Fruit fly (Drosophila melanogaster) whole organism, prepupa: Measurements from ENCODE around the gene CG17234.

Source experiments
- CG11902 ChIP-seq: fragments of 200-800 bp; sonication (Bioruptor generic); optimal IDR thresholded peaks from 3 replicates; lab custom pipeline; 2016; ENCODE audit warnings: missing biosample characterization, missing genetic modification characterization
- CG3032 ChIP-seq: fragments of 200-800 bp; optimal IDR thresholded peaks from 2 replicates; lab custom pipeline; 2019; ENCODE audit warnings: missing biosample characterization, mild to moderate bottlenecking, missing genetic modification characterization, moderate library complexity
- CG31627 ChIP-seq: fragments of 200-800 bp; sonication (Bioruptor generic); optimal IDR thresholded peaks from 3 replicates; lab custom pipeline; 2016; ENCODE audit warnings: missing biosample characterization, missing genetic modification characterization
- CG6276 ChIP-seq: fragments of 200-800 bp; sonication (Bioruptor generic); optimal IDR thresholded peaks from 2 replicates; lab custom pipeline; 2017; ENCODE audit warnings: missing biosample characterization, mild to moderate bottlenecking, missing genetic modification characterization
- CG8319 ChIP-seq: fragments of 200-800 bp; sonication (Bioruptor generic); optimal IDR thresholded peaks from 3 replicates; lab custom pipeline; 2016; ENCODE audit warnings: missing biosample characterization, missing genetic modification characterization
- CG8632 ChIP-seq: fragments of 200-800 bp; sonication (Bioruptor generic); optimal IDR thresholded peaks from 3 replicates; lab custom pipeline; 2016; ENCODE audit warnings: missing biosample characterization, missing genetic modification characterization
- CG9139 ChIP-seq: fragments of 200-800 bp; sonication (Bioruptor generic); optimal IDR thresholded peaks from 3 replicates; lab custom pipeline; 2017; ENCODE audit warnings: missing biosample characterization, mild to moderate bottlenecking, missing genetic modification characterization
- Hr38 ChIP-seq: sonication (Bioruptor generic); optimal IDR thresholded peaks from 2 replicates; lab custom pipeline; 2016; ENCODE audit warnings: missing biosample characterization, missing genetic modification characterization
- Lpt ChIP-seq: fragments of 200-800 bp; sonication (Bioruptor generic); optimal IDR thresholded peaks from 3 replicates; lab custom pipeline; 2016; ENCODE audit warnings: missing biosample characterization, missing genetic modification characterization
- Met ChIP-seq: fragments of 200-800 bp; sonication (Bioruptor generic); optimal IDR thresholded peaks from 3 replicates; lab custom pipeline; 2016; ENCODE audit warnings: missing biosample characterization, missing genetic modification characterization
- Sox102F ChIP-seq: fragments of 200-800 bp; sonication (Bioruptor generic); optimal IDR thresholded peaks from 2 replicates; lab custom pipeline; 2016; ENCODE audit warnings: missing biosample characterization, mild to moderate bottlenecking, missing genetic modification characterization
- Sox14 ChIP-seq: fragments of 200-800 bp; sonication (Bioruptor generic); optimal IDR thresholded peaks from 3 replicates; lab custom pipeline; 2016; ENCODE audit warnings: missing biosample characterization, missing genetic modification characterization
- Sox15 ChIP-seq: fragments of 200-800 bp; sonication (Bioruptor generic); optimal IDR thresholded peaks from 3 replicates; lab custom pipeline; 2016; ENCODE audit warnings: missing biosample characterization, missing genetic modification characterization
- fd59A ChIP-seq: fragments of 200-800 bp; sonication (Bioruptor generic); optimal IDR thresholded peaks from 2 replicates; lab custom pipeline; 2017; ENCODE audit warnings: missing biosample characterization, mild to moderate bottlenecking, missing genetic modification characterization, missing genetic modification reagents
- fkh ChIP-seq: fragments of 200-800 bp; sonication (Bioruptor generic); optimal IDR thresholded peaks from 3 replicates; lab custom pipeline; 2017; ENCODE audit warnings: missing biosample characterization, mild to moderate bottlenecking, missing genetic modification characterization, moderate library complexity
- salr ChIP-seq, 2 experiments: fragments of 200-800 bp; sonication (Bioruptor generic); optimal IDR thresholded peaks; 3 replicates each; lab custom pipeline; 2016 to 2018; ENCODE audit warnings: missing biosample characterization in 2 of 2, missing genetic modification characterization in 2 of 2, mild to moderate bottlenecking in 1 of 2
- vri ChIP-seq: fragments of 200-800 bp; sonication (Bioruptor generic); optimal IDR thresholded peaks from 3 replicates; lab custom pipeline; 2016; ENCODE audit warnings: missing biosample characterization, mild to moderate bottlenecking, missing genetic modification characterization

Gene CG17234

DNA sequence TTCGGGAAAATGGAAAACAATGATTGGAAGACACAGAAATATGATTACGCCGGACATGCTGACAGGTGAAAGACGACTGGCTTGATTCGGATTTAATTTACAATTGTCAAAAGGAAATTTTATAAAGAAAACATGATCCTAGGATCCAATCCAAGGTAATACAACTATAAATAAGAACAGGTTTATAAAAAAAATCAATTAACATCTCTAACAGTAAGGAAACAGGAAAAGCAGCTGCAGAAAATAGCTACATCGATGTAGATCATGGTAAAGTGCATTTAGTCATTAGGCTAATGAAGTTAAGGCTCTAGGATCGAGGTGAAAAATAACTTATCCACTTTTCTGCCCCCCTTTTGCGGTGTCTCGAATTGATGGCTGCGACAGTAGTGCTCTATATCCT, 36.5 kb downstream of the CG17234 start, which contains the start of gene CG17237:
Gene CG17237 (minus strand): TSS at position 101 of the 400 bp plus-strand sequence.
- TF ChIP-seq CG8319 (GFP tag; lab: Kevin White, UChicago) (no peak), CG31627 (GFP tag; lab: Kevin White, UChicago) (no peak), vri (GFP tag; lab: Kevin White, UChicago) (no peak), Lpt (no peak), fkh (no peak), CG3032 (tag; lab: Kevin White, UChicago) (no peak), Sox15 (GFP tag; lab: Kevin White, UChicago) (no peak), Hr38 (GFP tag; lab: Kevin White, UChicago) (no peak), Sox102F (GFP tag; lab: Kevin White, UChicago) (no peak)

- TF ChIP-seq fd59A (no peak), salr (GFP tag; optimal IDR thresholded peaks at IDR 0.05; lab: Kevin White, UChicago) (no peak), CG11902 (no peak), fkh (no peak), CG8632 (no peak)
Measured at dm6 chr2L:2290638-2291037, 37.8 kb downstream of the CG17234 start, which contains the start of gene robl22E. robl22E (minus strand) TSS chr2L:2290738.

DNA sequence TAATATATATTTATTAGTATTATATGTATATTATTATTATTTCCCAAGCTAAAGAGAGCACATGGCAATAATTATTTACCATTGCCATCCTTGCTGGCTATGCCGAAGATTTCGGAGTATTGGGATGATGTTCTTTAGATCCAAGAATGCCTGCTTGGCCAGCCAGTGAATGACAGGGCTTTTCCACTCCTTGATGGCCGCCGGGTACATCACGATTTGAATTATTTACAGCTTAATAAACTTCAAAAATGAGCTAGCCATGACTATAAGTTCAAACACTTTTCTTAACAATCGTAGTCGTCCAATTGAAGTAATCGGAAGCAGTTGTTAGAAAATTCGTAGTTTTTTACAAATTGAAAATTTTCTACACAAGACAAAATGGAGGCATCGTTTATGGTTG, 47.0 kb downstream of the CG17234 start, which contains the start of gene CG31949:
Gene CG31949 (plus strand): TSS at position 301 of the 400 bp plus-strand sequence.
- TF ChIP-seq Met (GFP tag; lab: Kevin White, UChicago) (no peak), CG11902 (no peak), CG9139 (GFP tag; lab: Kevin White, UChicago) (no peak), Sox14 (GFP tag; lab: Kevin White, UChicago) (no peak), Sox15 (GFP tag; lab: Kevin White, UChicago) (no peak), CG6276 (GFP tag; lab: Kevin White, UChicago) (no peak), CG3032 (tag; lab: Kevin White, UChicago) (no peak)
